Worm (Caenorhabditis elegans) whole organism, mixed stage, embryonic: ENCODE data around the gene clec-160.

Experiments
- M03D4.4 ChIP-seq: sonication (generic microtip); optimal IDR thresholded peaks from 2 replicates; lab custom pipeline; 2017; ENCODE audit warnings: mild to moderate bottlenecking, missing genetic modification characterization, missing compliant biosample characterization
- bed-3 ChIP-seq: fragments of 200-800 bp; sonication (Bioruptor generic); optimal IDR thresholded peaks from 3 replicates; lab custom pipeline; 2018; ENCODE audit warnings: mild to moderate bottlenecking, missing genetic modification characterization, moderate library complexity, missing compliant biosample characterization
- blmp-1 ChIP-seq: fragments of 150-350 bp; optimal IDR thresholded peaks from 2 replicates; lab custom pipeline; 2014; ENCODE audit warnings: missing biosample characterization, missing genetic modification characterization
- ceh-39 ChIP-seq: fragments of 150-350 bp; optimal IDR thresholded peaks from 2 replicates; lab custom pipeline; 2014; ENCODE audit warnings: missing biosample characterization, missing genetic modification characterization
- ceh-43 ChIP-seq: fragments of 200-800 bp; sonication (Bioruptor generic); optimal IDR thresholded peaks from 2 replicates; lab custom pipeline; 2018; ENCODE audit warnings: mild to moderate bottlenecking, missing genetic modification characterization, moderate library complexity, missing compliant biosample characterization
- ceh-83 ChIP-seq: fragments of 200-800 bp; sonication (Bioruptor generic); optimal IDR thresholded peaks from 2 replicates; lab custom pipeline; 2018; ENCODE audit warnings: mild to moderate bottlenecking, missing genetic modification characterization, missing compliant biosample characterization
- ces-1 ChIP-seq: fragments of 150-350 bp; optimal IDR thresholded peaks from 2 replicates; lab custom pipeline; 2014; ENCODE audit warnings: missing biosample characterization, missing genetic modification reagents, missing genetic modification characterization
- cnd-1 ChIP-seq: fragments of 200-800 bp; sonication (Bioruptor generic); optimal IDR thresholded peaks from 2 replicates; lab custom pipeline; 2018; ENCODE audit warnings: mild to moderate bottlenecking, missing genetic modification characterization, missing compliant biosample characterization
- drap-1 ChIP-seq: fragments of 200-800 bp; sonication (Bioruptor generic); optimal IDR thresholded peaks from 3 replicates; lab custom pipeline; 2018; ENCODE audit warnings: mild to moderate bottlenecking, missing genetic modification characterization, missing compliant biosample characterization
- elt-1 ChIP-seq: sonication (generic microtip); optimal IDR thresholded peaks from 2 replicates; lab custom pipeline; 2017; ENCODE audit warnings: missing genetic modification characterization, mild to moderate bottlenecking, missing compliant biosample characterization, antibody characterized with exemption, moderate library complexity, borderline replicate concordance; ENCODE audit not compliant: insufficient read depth
- elt-3 ChIP-seq: fragments of 150-350 bp; optimal IDR thresholded peaks from 2 replicates; lab custom pipeline; 2014; ENCODE audit warnings: missing biosample characterization, missing genetic modification characterization
- flh-1 ChIP-seq: fragments of 200-800 bp; sonication (Bioruptor generic); optimal IDR thresholded peaks from 2 replicates; lab custom pipeline; 2018; ENCODE audit warnings: mild to moderate bottlenecking, missing genetic modification characterization, moderate library complexity, missing compliant biosample characterization
- ham-2 ChIP-seq: fragments of 200-800 bp; sonication (Bioruptor generic); optimal IDR thresholded peaks from 2 replicates; lab custom pipeline; 2018; ENCODE audit warnings: mild to moderate bottlenecking, missing genetic modification characterization, missing compliant biosample characterization
- hlh-1 ChIP-seq: fragments of 150-350 bp; optimal IDR thresholded peaks from 2 replicates; lab custom pipeline; 2014; ENCODE audit warnings: missing biosample characterization, missing genetic modification reagents, missing genetic modification characterization
- lin-13 ChIP-seq: fragments of 150-350 bp; optimal IDR thresholded peaks from 2 replicates; lab custom pipeline; 2014; ENCODE audit warnings: missing biosample characterization, missing genetic modification characterization
- lin-32 ChIP-seq: fragments of 200-800 bp; sonication (Bioruptor generic); optimal IDR thresholded peaks from 2 replicates; lab custom pipeline; 2018; ENCODE audit warnings: mild to moderate bottlenecking, missing genetic modification characterization, missing compliant biosample characterization
- lsy-2 ChIP-seq: fragments of 150-350 bp; optimal IDR thresholded peaks from 2 replicates; lab custom pipeline; 2014; ENCODE audit warnings: missing biosample characterization, missing genetic modification characterization
- mab-5 ChIP-seq: fragments of 150-350 bp; optimal IDR thresholded peaks from 2 replicates; lab custom pipeline; 2014; ENCODE audit warnings: missing biosample characterization, missing genetic modification characterization
- mep-1 ChIP-seq: fragments of 150-350 bp; optimal IDR thresholded peaks from 2 replicates; lab custom pipeline; 2017; ENCODE audit warnings: missing biosample characterization, missing genetic modification reagents, missing genetic modification characterization, inconsistent platforms
- mls-2 ChIP-seq: sonication (generic microtip); optimal IDR thresholded peaks from 2 replicates; lab custom pipeline; 2016; ENCODE audit warnings: mild to moderate bottlenecking, missing genetic modification characterization, moderate library complexity, missing compliant biosample characterization
- nhr-12 ChIP-seq: fragments of 150-350 bp; optimal IDR thresholded peaks from 2 replicates; lab custom pipeline; 2014; ENCODE audit warnings: missing biosample characterization, missing genetic modification characterization
- nhr-2 ChIP-seq: fragments of 150-350 bp; optimal IDR thresholded peaks from 2 replicates; lab custom pipeline; 2014; ENCODE audit warnings: missing biosample characterization, missing genetic modification characterization
- nhr-237 ChIP-seq: fragments of 150-350 bp; optimal IDR thresholded peaks from 2 replicates; lab custom pipeline; 2014; ENCODE audit warnings: missing biosample characterization, missing genetic modification characterization
- nhr-28 ChIP-seq: fragments of 150-350 bp; optimal IDR thresholded peaks from 2 replicates; lab custom pipeline; 2014; ENCODE audit warnings: missing biosample characterization, missing genetic modification characterization
- nhr-76 ChIP-seq: sonication (generic microtip); optimal IDR thresholded peaks from 2 replicates; lab custom pipeline; 2017; ENCODE audit warnings: missing biosample characterization, missing genetic modification characterization
- pha-4 ChIP-seq: fragments of 150-350 bp; optimal IDR thresholded peaks from 2 replicates; lab custom pipeline; 2018; ENCODE audit warnings: missing biosample characterization, missing genetic modification reagents, missing genetic modification characterization
- snpc-4 ChIP-seq: fragments of 150-350 bp; optimal IDR thresholded peaks from 2 replicates; lab custom pipeline; 2014; ENCODE audit warnings: missing biosample characterization, missing genetic modification characterization
- sptf-1 ChIP-seq: sonication (generic microtip); optimal IDR thresholded peaks from 2 replicates; lab custom pipeline; 2017; ENCODE audit warnings: mild to moderate bottlenecking, missing genetic modification characterization, moderate library complexity, missing compliant biosample characterization
- tbx-8 ChIP-seq: fragments of 200-800 bp; sonication (Bioruptor generic); optimal IDR thresholded peaks from 2 replicates; lab custom pipeline; 2018; ENCODE audit warnings: mild to moderate bottlenecking, missing genetic modification characterization, moderate library complexity, missing compliant biosample characterization
- unc-120 ChIP-seq: sonication (generic microtip); optimal IDR thresholded peaks from 2 replicates; lab custom pipeline; 2017; ENCODE audit warnings: missing genetic modification characterization, missing compliant biosample characterization; ENCODE audit not compliant: poor library complexity, severe bottlenecking
- unc-39 ChIP-seq: fragments of 150-350 bp; optimal IDR thresholded peaks from 2 replicates; lab custom pipeline; 2014; ENCODE audit warnings: missing biosample characterization, missing genetic modification characterization
- unc-62 ChIP-seq: fragments of 150-350 bp; optimal IDR thresholded peaks from 2 replicates; lab custom pipeline; 2014; ENCODE audit warnings: missing biosample characterization, missing genetic modification reagents, missing genetic modification characterization
- zip-8 ChIP-seq: fragments of 150-350 bp; optimal IDR thresholded peaks from 2 replicates; lab custom pipeline; 2014; ENCODE audit warnings: missing biosample characterization, missing genetic modification characterization
- ztf-11 ChIP-seq: fragments of 150-350 bp; optimal IDR thresholded peaks from 2 replicates; lab custom pipeline; 2014; ENCODE audit warnings: missing biosample characterization, missing genetic modification characterization

Gene clec-160

DNA sequence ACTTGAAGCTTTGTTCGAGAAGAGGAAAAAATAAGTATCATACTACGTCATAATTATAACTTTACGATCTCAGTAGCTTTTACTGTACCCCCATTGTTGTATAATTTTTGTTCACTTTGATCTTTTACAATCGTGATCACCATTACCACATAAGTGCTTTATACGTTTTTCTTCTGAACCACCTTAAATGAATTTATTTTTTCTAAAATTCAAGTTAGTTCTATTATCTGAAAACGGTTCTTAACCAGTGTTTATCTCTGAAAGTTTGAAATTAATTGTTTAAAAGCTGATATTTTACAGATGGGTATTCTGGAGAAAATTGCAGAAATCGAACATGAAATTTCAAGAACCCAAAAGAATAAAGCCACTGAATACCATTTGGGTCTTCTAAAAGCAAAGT, 30.2 kb downstream of the clec-160 start, which contains the start of gene C02F5.3:
C02F5.3 (plus strand) TSS at position 301 of the 400 bp plus-strand sequence.
- TF ChIP-seq ceh-83 (GFP tag; lab: Kevin White, UChicago) (no peak), tbx-8 (GFP tag; lab: Kevin White, UChicago) (no peak), sptf-1 (tag; lab: Kevin White, UChicago) (no peak), flh-1 (GFP tag; lab: Kevin White, UChicago) (no peak), zip-8 (tag; lab: Kevin White, UChicago) (no peak), nhr-237 (no peak), lin-32 (GFP tag; lab: Kevin White, UChicago) (no peak), elt-1 (tag; lab: Kevin White, UChicago) (no peak), cnd-1 (tag; lab: Kevin White, UChicago) (no peak), mls-2 (no peak), M03D4.4 (tag; lab: Kevin White, UChicago) (no peak), ceh-39 (tag; lab: Kevin White, UChicago) (no peak), lin-13 (tag; lab: Kevin White, UChicago) (no peak), mab-5 (no peak), drap-1 (GFP tag; lab: Kevin White, UChicago) (no peak)
- TF ChIP-seq, all 35 proteins: peak for 0

DNA sequence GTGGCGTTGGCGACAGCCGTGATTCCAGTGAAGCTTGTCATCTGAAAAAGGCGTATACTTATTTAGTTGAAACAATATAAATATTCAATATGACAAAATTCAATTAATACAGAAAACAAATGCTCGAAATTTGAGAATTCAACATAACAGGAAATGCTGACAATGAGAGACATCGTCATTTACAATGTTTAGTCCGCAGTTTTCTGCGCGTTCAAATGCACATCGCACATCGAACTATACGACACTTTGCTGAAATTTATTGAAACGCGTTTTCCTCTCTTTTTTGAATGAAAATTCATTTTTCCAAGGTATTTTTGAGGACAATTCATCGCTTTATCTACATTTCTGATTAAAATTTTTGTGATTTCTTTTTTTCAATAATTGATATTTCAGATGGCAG, 31.7 kb downstream of the clec-160 start, which contains the start of the genes pbs-6 and cids-1:
pbs-6 (minus strand) TSS at position 41 of the 400 bp plus-strand sequence.
cids-1 (plus strand) TSS at position 394 of the 400 bp plus-strand sequence.
- TF ChIP-seq sptf-1 (tag; lab: Kevin White, UChicago) (no peak), cnd-1 (tag; lab: Kevin White, UChicago) (no peak), flh-1 (GFP tag; lab: Kevin White, UChicago) (no peak), mab-5 (no peak), unc-120 (tag; lab: Kevin White, UChicago) (no peak), ces-1 (GFP tag; lab: Kevin White, UChicago) (no peak), pha-4 (tag; lab: Kevin White, UChicago) (no peak), bed-3 (no peak), hlh-1 (tag; lab: Kevin White, UChicago) (peak; percentile 6), mls-2 (no peak), nhr-28 (tag; lab: Kevin White, UChicago) (no peak), ztf-11 (tag; lab: Kevin White, UChicago) (no peak), ceh-83 (GFP tag; lab: Kevin White, UChicago) (no peak), zip-8 (tag; lab: Kevin White, UChicago) (no peak), lsy-2 (tag; lab: Kevin White, UChicago) (peak; percentile 6)

DNA sequence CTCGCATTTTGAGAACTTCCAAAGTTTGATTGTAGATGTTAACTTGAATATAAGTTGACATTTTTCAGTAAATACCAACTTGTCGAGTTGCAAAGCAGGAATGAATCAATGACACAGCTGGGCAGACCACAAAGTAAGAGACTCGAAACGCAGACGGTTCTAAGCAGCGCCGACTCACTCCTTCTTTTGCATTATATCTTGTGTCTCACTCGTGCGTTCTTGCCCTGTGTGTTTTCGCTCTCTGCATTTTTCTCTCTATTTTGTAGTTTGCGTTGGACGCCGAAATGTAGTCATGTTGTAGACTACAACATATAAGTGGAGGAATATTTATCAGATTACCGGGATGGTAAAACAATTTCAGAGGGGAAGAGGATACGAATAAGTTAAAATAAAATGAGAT, 33.0 kb downstream of the clec-160 start, which contains the start of gene C02F5.12:
C02F5.12 (minus strand) TSS at position 221 of the 400 bp plus-strand sequence.
- TF ChIP-seq ces-1 (GFP tag; lab: Kevin White, UChicago) (no peak), unc-62 (GFP tag; lab: Kevin White, UChicago) (no peak), unc-120 (tag; lab: Kevin White, UChicago) (no peak), snpc-4 (tag; lab: Kevin White, UChicago) (no peak), ham-2 (GFP tag; lab: Kevin White, UChicago) (no peak), nhr-2 (no peak), bed-3 (no peak), lsy-2 (tag; lab: Kevin White, UChicago) (peak; percentile 3), nhr-237 (no peak), M03D4.4 (tag; lab: Kevin White, UChicago) (no peak), mab-5 (no peak), elt-3 (tag; lab: Kevin White, UChicago) (no peak), ztf-11 (tag; lab: Kevin White, UChicago) (no peak), nhr-12 (peak; percentile 95), drap-1 (GFP tag; lab: Kevin White, UChicago) (no peak), nhr-76 (tag; lab: Kevin White, UChicago) (no peak), ceh-39 (tag; lab: Kevin White, UChicago) (no peak), ceh-43 (GFP tag; lab: Kevin White, UChicago) (no peak), sptf-1 (tag; lab: Kevin White, UChicago) (no peak), pha-4 (tag; lab: Kevin White, UChicago) (no peak), nhr-28 (tag; lab: Kevin White, UChicago) (peak; percentile 19), mls-2 (no peak), unc-39 (no peak), zip-8 (tag; lab: Kevin White, UChicago) (no peak), ceh-83 (GFP tag; lab: Kevin White, UChicago) (no peak), blmp-1 (tag; lab: Kevin White, UChicago) (no peak), mep-1 (tag; lab: Kevin White, UChicago) (peak; percentile 6)
- TF ChIP-seq, all 35 proteins: peak for 4
